Worm (Caenorhabditis elegans): ENCODE measurements around the gene clec-190.
"Not testable (repeated sequence)": the region's sequence is repeated elsewhere in the genome, so short reads cannot be mapped to it uniquely, and the experiment has no call there.

Gene clec-190

ce11 chrIV:15133899-15134298, 8.0 kb upstream of the clec-190 start, which contains the start of gene M199.8:
M199.8 (minus strand) TSS chrIV:15133999.
- TF ChIP-seq skn-1, jun-1, pqm-1 (tag; optimal IDR thresholded peaks at IDR 0.05): not testable (repeated sequence)

ce11 chrIV:15131697-15132096, 5.8 kb upstream of the clec-190 start, which contains the start of gene col-135:
col-135 (minus strand) TSS chrIV:15131797.
- TF ChIP-seq nhr-28 (tag; optimal IDR thresholded peaks at IDR 0.05) = no peak
- TF ChIP-seq egl-5 (tag; optimal IDR thresholded peaks at IDR 0.05) = no peak
- no peak for TF ChIP-seq eor-1 (tag; optimal IDR thresholded peaks at IDR 0.05)
- TF ChIP-seq tbx-2 (tag; optimal IDR thresholded peaks at IDR 0.05) = no peak
- TF ChIP-seq fkh-10 (GFP tag; optimal IDR thresholded peaks at IDR 0.05) = no peak
- no peak for TF ChIP-seq mml-1 (tag; optimal IDR thresholded peaks at IDR 0.05)
- no peak for TF ChIP-seq unc-39 (tag; optimal IDR thresholded peaks at IDR 0.05)
- no peak for TF ChIP-seq elt-2 (tag; optimal IDR thresholded peaks at IDR 0.05)
- no peak for TF ChIP-seq lsy-12 (tag; optimal IDR thresholded peaks at IDR 0.05)
- no peak for TF ChIP-seq nhr-23 (tag; optimal IDR thresholded peaks at IDR 0.05)
- TF ChIP-seq lin-15B (tag; optimal IDR thresholded peaks at IDR 0.05) = no peak
- no peak for TF ChIP-seq lin-39 (tag; optimal IDR thresholded peaks at IDR 0.05)
- no peak for TF ChIP-seq ceh-82 (tag; optimal IDR thresholded peaks at IDR 0.05)
- no peak for TF ChIP-seq ama-1 (optimal IDR thresholded peaks at IDR 0.05)

ce11 chrIV:15127731-15128130, 1.8 kb upstream of the clec-190 start, which contains the start of gene M199.9:
M199.9 (minus strand) TSS chrIV:15127831.
- no peak for TF ChIP-seq zag-1 (tag; optimal IDR thresholded peaks at IDR 0.05)
- no peak for TF ChIP-seq R02D3.7 (tag; optimal IDR thresholded peaks at IDR 0.05)
- no peak for TF ChIP-seq mdl-1 (tag; optimal IDR thresholded peaks at IDR 0.05)

DNA sequence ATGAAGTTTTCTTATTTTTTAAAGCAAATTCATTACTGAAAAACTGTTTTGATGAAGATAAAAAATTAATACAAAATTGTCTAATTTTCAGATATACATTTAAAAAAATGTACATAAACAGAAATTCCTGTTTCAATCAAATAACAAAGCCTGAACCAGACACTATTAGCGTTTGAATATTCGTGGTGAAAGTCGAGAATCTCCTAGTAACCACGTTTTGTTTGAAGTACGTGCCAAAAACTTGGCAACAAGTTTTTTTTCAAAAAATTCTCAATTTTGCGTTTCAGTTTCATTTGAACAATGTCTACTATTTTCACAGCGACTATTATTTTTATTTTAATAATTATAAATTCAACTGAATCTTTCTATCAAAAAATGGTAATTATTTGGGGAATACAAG, 3.0 kb downstream of the clec-190 start, which contains the start of gene M199.7:
Gene M199.7 (plus strand): TSS at position 301 of the 400 bp plus-strand sequence.
- TF ChIP-seq nhr-23 (tag; optimal IDR thresholded peaks at IDR 0.05) (no peak), ztf-4 (tag; optimal IDR thresholded peaks at IDR 0.05) (no peak), elt-1 (tag; optimal IDR thresholded peaks at IDR 0.05) (no peak), lin-15B (tag; optimal IDR thresholded peaks at IDR 0.05) (no peak), lsy-12 (tag; optimal IDR thresholded peaks at IDR 0.05) (no peak), mml-1 (tag; optimal IDR thresholded peaks at IDR 0.05) (no peak), nhr-67 (tag; optimal IDR thresholded peaks at IDR 0.05) (no peak), mdl-1 (tag; optimal IDR thresholded peaks at IDR 0.05) (no peak), tbx-2 (tag; optimal IDR thresholded peaks at IDR 0.05) (no peak), aly-2 (tag; optimal IDR thresholded peaks at IDR 0.05) (no peak), ama-1 (optimal IDR thresholded peaks at IDR 0.05) (no peak), nhr-76 (tag; optimal IDR thresholded peaks at IDR 0.05) (no peak), ceh-9 (tag; optimal IDR thresholded peaks at IDR 0.05) (no peak), lin-39 (tag; optimal IDR thresholded peaks at IDR 0.05) (no peak), R02D3.7 (tag; optimal IDR thresholded peaks at IDR 0.05) (no peak), ceh-82 (tag; optimal IDR thresholded peaks at IDR 0.05) (no peak), elt-2 (tag; optimal IDR thresholded peaks at IDR 0.05) (no peak), hmg-11 (tag; optimal IDR thresholded peaks at IDR 0.05) (no peak)

DNA sequence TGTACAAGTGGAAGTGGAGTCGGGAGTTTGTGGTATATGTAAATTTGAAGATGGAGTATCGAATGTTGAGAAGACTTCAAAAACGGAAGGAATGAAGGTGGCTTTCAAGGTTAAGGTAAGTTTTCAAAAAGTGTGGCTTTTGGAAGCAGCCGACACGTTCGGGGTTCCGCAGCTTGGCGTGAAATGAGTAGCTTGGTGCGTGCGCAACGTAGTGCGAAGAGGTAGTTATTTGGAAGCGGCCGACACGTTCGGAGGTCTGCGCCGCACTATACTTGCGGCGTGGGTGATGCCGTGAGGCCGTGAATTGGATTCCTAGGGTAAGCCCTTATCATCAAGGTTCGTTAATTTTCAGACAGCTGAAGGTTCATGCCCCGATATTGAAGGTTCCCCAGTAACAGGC, 5.2 kb downstream of the clec-190 start, which contains the start of gene clec-189:
Gene clec-189 (plus strand): TSS at position 92 of the 400 bp plus-strand sequence.
- TF ChIP-seq mml-1 (tag; optimal IDR thresholded peaks at IDR 0.05) = no peak
- no peak for TF ChIP-seq lin-15B (tag; optimal IDR thresholded peaks at IDR 0.05)
- no peak for TF ChIP-seq nhr-77 (tag; optimal IDR thresholded peaks at IDR 0.05)
- no peak for TF ChIP-seq nhr-11 (tag; optimal IDR thresholded peaks at IDR 0.05)
- no peak for TF ChIP-seq tbx-2 (tag; optimal IDR thresholded peaks at IDR 0.05)
- TF ChIP-seq nhr-237 (tag; optimal IDR thresholded peaks at IDR 0.05) = no peak
- no peak for TF ChIP-seq nfya-1 (tag; optimal IDR thresholded peaks at IDR 0.05; ENCODE audit: insufficient read depth)
- no peak for TF ChIP-seq elt-2 (tag; optimal IDR thresholded peaks at IDR 0.05)
- TF ChIP-seq ceh-82 (tag; optimal IDR thresholded peaks at IDR 0.05) = no peak
- TF ChIP-seq aly-2 (tag; optimal IDR thresholded peaks at IDR 0.05) = no peak
- TF ChIP-seq pqm-1 (tag; optimal IDR thresholded peaks at IDR 0.05) = no peak
- no peak for TF ChIP-seq eor-1 (tag; optimal IDR thresholded peaks at IDR 0.05)
- no peak for TF ChIP-seq fos-1 (tag; optimal IDR thresholded peaks at IDR 0.05)
- no peak for TF ChIP-seq jun-1 (tag; optimal IDR thresholded peaks at IDR 0.05)
- no peak for TF ChIP-seq ceh-9 (tag; optimal IDR thresholded peaks at IDR 0.05)
- TF ChIP-seq daf-12 (tag; optimal IDR thresholded peaks at IDR 0.05) = no peak
- TF ChIP-seq ceh-16 (tag; optimal IDR thresholded peaks at IDR 0.05) = no peak
- TF ChIP-seq lin-39 (tag; optimal IDR thresholded peaks at IDR 0.05) = no peak
